Worm (Caenorhabditis elegans): ENCODE data around the gene cyp-14A2.

Gene cyp-14A2

ce11 chrX:13223437-13223836 lies 46.0 kb downstream of the cyp-14A2 start, which contains the start of gene skr-20:
Gene skr-20 (minus strand): TSS chrX:13223537.
- TF ChIP-seq ama-1 (optimal IDR thresholded peaks at IDR 0.05) (no peak), tra-4 (tag; optimal IDR thresholded peaks at IDR 0.05) (no peak), hnd-1 (tag; optimal IDR thresholded peaks at IDR 0.05) (no peak), B0310.2 (tag; optimal IDR thresholded peaks at IDR 0.05) (no peak), flt-1 (GFP tag; IDR thresholded peaks at IDR 0.05) (no peak), ets-7 (tag; optimal IDR thresholded peaks at IDR 0.05) (no peak), F13C5.2 (tag; optimal IDR thresholded peaks at IDR 0.05) (no peak), tbx-37 (GFP tag; conservative IDR thresholded peaks at IDR 0.05) (no peak), pes-1 (GFP tag; IDR thresholded peaks at IDR 0.05) (no peak), ceh-13 (GFP tag; optimal IDR thresholded peaks at IDR 0.05) (no peak), hmg-4 (GFP tag; optimal IDR thresholded peaks at IDR 0.05) (no peak), tbx-11 (GFP tag; IDR thresholded peaks at IDR 0.05) (no peak), hmbx-1 (tag; optimal IDR thresholded peaks at IDR 0.05) (no peak), sea-1 (GFP tag; conservative IDR thresholded peaks at IDR 0.05) (no peak), aly-1 (tag; optimal IDR thresholded peaks at IDR 0.05) (no peak), scrt-1 (GFP tag; IDR thresholded peaks at IDR 0.05) (no peak), ceh-36 (tag; optimal IDR thresholded peaks at IDR 0.05) (no peak)

- TF ChIP-seq F13C5.2 (tag; optimal IDR thresholded peaks at IDR 0.05): no peak
Measured at ce11 chrX:13221357-13221756, 48.1 kb downstream of the cyp-14A2 start, which contains the start of gene asp-4. Gene asp-4 (minus strand): TSS chrX:13221462.

- TF ChIP-seq ets-7 (tag; optimal IDR thresholded peaks at IDR 0.05): no peak
- no peak for TF ChIP-seq ama-1 (optimal IDR thresholded peaks at IDR 0.05)
- no peak for TF ChIP-seq flt-1 (GFP tag; IDR thresholded peaks at IDR 0.05)
- TF ChIP-seq B0310.2 (tag; optimal IDR thresholded peaks at IDR 0.05): no peak
- TF ChIP-seq F13C5.2 (tag; optimal IDR thresholded peaks at IDR 0.05): no peak
- no peak for TF ChIP-seq tra-4 (tag; optimal IDR thresholded peaks at IDR 0.05)
- TF ChIP-seq scrt-1 (GFP tag; IDR thresholded peaks at IDR 0.05): no peak
- TF ChIP-seq tbx-11 (GFP tag; IDR thresholded peaks at IDR 0.05): no peak
- no peak for TF ChIP-seq sea-1 (GFP tag; conservative IDR thresholded peaks at IDR 0.05)
Measured at ce11 chrX:13220609-13221008, 48.9 kb downstream of the cyp-14A2 start.

- TF ChIP-seq tra-4 (tag; optimal IDR thresholded peaks at IDR 0.05) (no peak), sea-1 (GFP tag; conservative IDR thresholded peaks at IDR 0.05) (no peak), F13C5.2 (tag; optimal IDR thresholded peaks at IDR 0.05) (no peak), hmbx-1 (tag; optimal IDR thresholded peaks at IDR 0.05) (no peak), B0310.2 (tag; optimal IDR thresholded peaks at IDR 0.05) (no peak), ceh-36 (tag; optimal IDR thresholded peaks at IDR 0.05) (no peak), tbx-11 (GFP tag; IDR thresholded peaks at IDR 0.05) (no peak), hmg-4 (GFP tag; optimal IDR thresholded peaks at IDR 0.05) (no peak), hnd-1 (tag; optimal IDR thresholded peaks at IDR 0.05) (no peak)
Measured at ce11 chrX:13217940-13218339, 51.5 kb downstream of the cyp-14A2 start.

All from whole organism, early embryonic.